Worm (Caenorhabditis elegans): ENCODE measurements around the gene rga-1.

The rga-1 gene

DNA sequence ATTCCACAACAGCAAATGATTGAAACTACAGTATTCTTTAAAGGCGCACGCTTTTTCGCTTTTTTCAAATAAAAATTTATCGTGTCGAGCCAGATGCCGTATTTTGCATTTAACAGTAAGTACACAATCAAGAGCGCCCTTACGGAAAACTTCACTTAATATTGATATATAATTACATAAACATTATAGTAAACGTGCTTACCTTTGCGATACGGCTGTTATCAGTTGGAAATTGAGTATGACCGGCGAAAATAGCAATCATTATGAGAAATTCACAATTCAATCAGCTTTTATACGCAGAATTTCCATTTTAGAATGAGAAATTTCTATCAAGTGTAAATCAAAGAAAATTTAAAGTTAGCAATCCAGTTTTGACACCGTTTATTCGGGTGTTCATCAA, 35.5 kb downstream of the rga-1 start, which contains the start of gene B0334.20:
Gene B0334.20 (minus strand): TSS at position 262 of the 400 bp plus-strand sequence.
- no peak for TF ChIP-seq ceh-48 (tag; optimal IDR thresholded peaks at IDR 0.05)
- no peak for TF ChIP-seq ceh-34 (tag; optimal IDR thresholded peaks at IDR 0.05)
- no peak for TF ChIP-seq pat-9 (tag; optimal IDR thresholded peaks at IDR 0.05)
- TF ChIP-seq ceh-22 (tag; optimal IDR thresholded peaks at IDR 0.05), result no peak
- no peak for TF ChIP-seq che-1 (tag; optimal IDR thresholded peaks at IDR 0.05)
- TF ChIP-seq Y22D7AL.16 (tag; optimal IDR thresholded peaks at IDR 0.05), result no peak
- no peak for TF ChIP-seq lim-6 (tag; optimal IDR thresholded peaks at IDR 0.05)
- no peak for TF ChIP-seq unc-42 (tag; optimal IDR thresholded peaks at IDR 0.05)
- TF ChIP-seq unc-3 (GFP tag; conservative IDR thresholded peaks at IDR 0.05), result no peak
- TF ChIP-seq unc-3 (tag; optimal IDR thresholded peaks at IDR 0.05), result no peak
- no peak for TF ChIP-seq nhr-11 (tag; optimal IDR thresholded peaks at IDR 0.05)
- no peak for TF ChIP-seq F13H6.1 (tag; optimal IDR thresholded peaks at IDR 0.05)
- no peak for TF ChIP-seq K02D7.2 (tag; optimal IDR thresholded peaks at IDR 0.05)
- TF ChIP-seq sox-2 (GFP tag; IDR thresholded peaks at IDR 0.05), result no peak
- no peak for TF ChIP-seq pros-1 (tag; optimal IDR thresholded peaks at IDR 0.05)
- no peak for TF ChIP-seq unc-55 (GFP tag; optimal IDR thresholded peaks at IDR 0.05)

ce11 chrII:11501956-11502355, 37.3 kb downstream of the rga-1 start:
- TF ChIP-seq sdc-2 (tag; optimal IDR thresholded peaks at IDR 0.05), result no peak
- TF ChIP-seq pag-3 (tag; optimal IDR thresholded peaks at IDR 0.05; ENCODE audit: borderline replicate concordance), result no peak
- no peak for TF ChIP-seq ama-1 (optimal IDR thresholded peaks at IDR 0.05)
- no peak for TF ChIP-seq tbx-7 (tag; optimal IDR thresholded peaks at IDR 0.05)
- no peak for TF ChIP-seq ceh-14 (tag; optimal IDR thresholded peaks at IDR 0.05)
- no peak for TF ChIP-seq ahr-1 (tag; optimal IDR thresholded peaks at IDR 0.05)
- no peak for TF ChIP-seq ceh-22 (tag; optimal IDR thresholded peaks at IDR 0.05)
- no peak for TF ChIP-seq zip-5 (tag; optimal IDR thresholded peaks at IDR 0.05)
- no peak for TF ChIP-seq hlh-8 (tag; optimal IDR thresholded peaks at IDR 0.05)
- TF ChIP-seq hlh-13 (GFP tag; optimal IDR thresholded peaks at IDR 0.05), result no peak
- no peak for TF ChIP-seq fkh-6 (tag; optimal IDR thresholded peaks at IDR 0.05)

DNA sequence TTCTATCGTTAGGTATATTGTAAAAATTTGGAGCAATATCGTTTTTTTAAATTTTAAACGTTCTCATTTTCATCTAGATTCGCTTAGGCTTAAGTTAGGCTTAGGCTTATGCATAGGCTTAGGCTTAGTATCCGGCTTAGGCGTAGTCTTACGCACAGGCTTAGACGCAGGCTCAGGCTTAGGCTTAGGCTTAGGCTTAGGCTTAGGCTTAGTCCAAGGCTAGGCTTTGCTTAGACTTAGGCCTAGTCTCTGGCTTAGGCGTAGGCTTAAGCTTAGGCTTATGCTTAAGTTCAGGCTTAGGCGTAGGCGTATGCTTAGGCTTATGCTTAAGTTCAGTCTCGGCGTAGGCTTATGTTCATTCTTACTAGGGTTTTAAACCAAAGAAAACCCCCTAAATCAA, 39.1 kb downstream of the rga-1 start:
- TF ChIP-seq dve-1 (tag; optimal IDR thresholded peaks at IDR 0.05) (peak; percentile 2), elt-2 (tag; optimal IDR thresholded peaks at IDR 0.05) (no peak)

- TF ChIP-seq ceh-45 (GFP tag; IDR thresholded peaks at IDR 0.05), result no peak
- TF ChIP-seq pha-4 (tag; optimal IDR thresholded peaks at IDR 0.05), result no peak
- no peak for TF ChIP-seq madf-2 (tag; optimal IDR thresholded peaks at IDR 0.05)
- TF ChIP-seq sdc-2 (tag; optimal IDR thresholded peaks at IDR 0.05), result no peak
- no peak for TF ChIP-seq pros-1 (tag; optimal IDR thresholded peaks at IDR 0.05)
- no peak for TF ChIP-seq fkh-6 (tag; optimal IDR thresholded peaks at IDR 0.05)
- no peak for TF ChIP-seq pha-2 (tag; optimal IDR thresholded peaks at IDR 0.05)
- TF ChIP-seq unc-42 (tag; optimal IDR thresholded peaks at IDR 0.05), result no peak
- TF ChIP-seq fax-1 (tag; optimal IDR thresholded peaks at IDR 0.05), result no peak
- TF ChIP-seq syd-9 (tag; optimal IDR thresholded peaks at IDR 0.05), result no peak
- TF ChIP-seq ceh-9 (tag; optimal IDR thresholded peaks at IDR 0.05), result no peak
These were observed 45.7 kb downstream of the rga-1 start, which contains the start of gene npr-41 for ce11 chrII:11510373-11510772. Gene npr-41 (plus strand): TSS chrII:11510673.

ce11 chrII:11512921-11513320, 48.2 kb downstream of the rga-1 start:
- no peak for TF ChIP-seq F13H6.1 (tag; optimal IDR thresholded peaks at IDR 0.05)
- TF ChIP-seq ceh-9 (tag; optimal IDR thresholded peaks at IDR 0.05), result no peak
- no peak for TF ChIP-seq ztf-16 (tag; optimal IDR thresholded peaks at IDR 0.05)
- TF ChIP-seq ama-1 (optimal IDR thresholded peaks at IDR 0.05), result no peak
- TF ChIP-seq madf-2 (tag; optimal IDR thresholded peaks at IDR 0.05), result no peak
- no peak for TF ChIP-seq hlh-15 (tag; optimal IDR thresholded peaks at IDR 0.05)
- TF ChIP-seq sox-4 (tag; optimal IDR thresholded peaks at IDR 0.05), result no peak
- no peak for TF ChIP-seq che-1 (tag; optimal IDR thresholded peaks at IDR 0.05)
- TF ChIP-seq pax-1 (tag; optimal IDR thresholded peaks at IDR 0.05), result no peak
- no peak for TF ChIP-seq sdc-2 (tag; optimal IDR thresholded peaks at IDR 0.05)
- TF ChIP-seq nhr-11 (tag; optimal IDR thresholded peaks at IDR 0.05), result no peak
- no peak for TF ChIP-seq pqm-1 (tag; optimal IDR thresholded peaks at IDR 0.05)
- TF ChIP-seq hlh-8 (tag; optimal IDR thresholded peaks at IDR 0.05), result no peak
- TF ChIP-seq T23F11.4 (GFP tag; optimal IDR thresholded peaks at IDR 0.05), result no peak
- TF ChIP-seq C08G9.2 (tag; optimal IDR thresholded peaks at IDR 0.05), result no peak
- TF ChIP-seq ceh-30 (tag; optimal IDR thresholded peaks at IDR 0.05), result no peak
